Fruit fly (Drosophila melanogaster): ENCODE results near the gene Jon99Fi.

dm6 chr3R:30534444-30534843 is 45.7 kb downstream of the Jon99Fi start:
- peak; percentile 42 for TF ChIP-seq CG6276 (GFP tag; optimal IDR thresholded peaks at IDR 0.05)
- TF ChIP-seq Sox14 (GFP tag; optimal IDR thresholded peaks at IDR 0.05), result no peak
- no peak for TF ChIP-seq Smox (GFP tag; optimal IDR thresholded peaks at IDR 0.05)
- TF ChIP-seq Eip78C (GFP tag), result no peak
- TF ChIP-seq Met (GFP tag; optimal IDR thresholded peaks at IDR 0.05), result no peak
- TF ChIP-seq spab (GFP tag; optimal IDR thresholded peaks at IDR 0.05), result no peak
- TF ChIP-seq Eip75B (GFP tag; optimal IDR thresholded peaks at IDR 0.05), result no peak
- TF ChIP-seq CG34406 (GFP tag; optimal IDR thresholded peaks at IDR 0.05), result no peak
- TF ChIP-seq CG8319 (GFP tag; optimal IDR thresholded peaks at IDR 0.05), result no peak
- no peak for TF ChIP-seq CG8119 (GFP tag; IDR thresholded peaks at IDR 0.05)
- TF ChIP-seq Sox102F (GFP tag; optimal IDR thresholded peaks at IDR 0.05), result no peak
- TF ChIP-seq dac (GFP tag; optimal IDR thresholded peaks at IDR 0.05), result no peak

Measured in whole organism, prepupa.